Fruit fly (Drosophila melanogaster): ENCODE results near the gene CG17343.

CG17343 gene

DNA sequence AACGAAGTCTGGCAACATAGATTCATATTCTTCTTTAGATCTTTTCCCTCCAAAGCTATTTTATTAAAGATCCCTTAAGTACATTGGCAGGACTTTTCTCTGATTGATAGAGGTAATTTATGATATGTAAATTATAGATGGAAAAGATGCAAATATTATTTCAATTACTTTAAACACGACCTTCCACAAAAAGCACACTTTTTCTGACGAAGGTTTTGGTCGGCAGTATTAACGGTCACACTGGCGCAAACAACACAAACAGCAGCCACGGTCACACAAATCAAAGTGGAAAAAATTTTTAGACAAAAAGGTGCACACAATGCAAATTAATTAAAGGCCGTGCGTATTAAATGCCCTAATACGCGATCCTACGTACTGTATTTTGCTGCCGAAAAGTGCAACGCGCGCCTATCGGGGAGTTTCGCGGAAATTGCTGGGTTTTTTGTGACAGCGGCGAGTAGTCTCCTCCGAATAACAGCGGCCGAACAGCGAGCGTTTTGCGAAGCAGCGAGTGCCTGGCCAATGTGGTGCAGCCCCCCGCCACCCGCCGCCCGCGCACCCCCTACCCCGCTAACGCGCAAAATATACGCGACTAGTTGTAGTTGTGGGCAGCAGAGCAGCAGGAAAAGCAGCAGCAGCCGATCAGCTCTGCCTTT, 10.7 kb upstream of the CG17343 start, which contains the start of gene CG10492 (continued):
- TF ChIP-seq CG4318 (GFP tag; optimal IDR thresholded peaks at IDR 0.05) = no peak
- no peak for TF ChIP-seq Smox (GFP tag; optimal IDR thresholded peaks at IDR 0.05)
- no peak for TF ChIP-seq CG9139 (GFP tag; optimal IDR thresholded peaks at IDR 0.05)
- peak; percentile 32; the same call in 1 of the 3 replicates for TF ChIP-seq CG8119 (GFP tag; IDR thresholded peaks at IDR 0.05)
- no peak for TF ChIP-seq Gug (GFP tag; IDR thresholded peaks at IDR 0.05)
- no peak for TF ChIP-seq Sox102F (GFP tag; optimal IDR thresholded peaks at IDR 0.05)
- no peak for TF ChIP-seq Lpt (GFP tag; optimal IDR thresholded peaks at IDR 0.05)
- no peak for TF ChIP-seq lz (GFP tag; optimal IDR thresholded peaks at IDR 0.05)
- no peak for TF ChIP-seq CG11294 (GFP tag; IDR thresholded peaks at IDR 0.05)
- peak; percentile 48 for TF ChIP-seq Eip78C (GFP tag)
- TF ChIP-seq CG6854 (GFP tag; optimal IDR thresholded peaks at IDR 0.05) = peak; percentile 6
- TF ChIP-seq Eip93F (GFP tag; optimal IDR thresholded peaks at IDR 0.05) = no peak
- no peak for TF ChIP-seq Ets21C (GFP tag; optimal IDR thresholded peaks at IDR 0.05)
- TF ChIP-seq CG6792 (GFP tag; optimal IDR thresholded peaks at IDR 0.05) = no peak
- no peak for TF ChIP-seq fd85E (GFP tag; optimal IDR thresholded peaks at IDR 0.05)
- TF ChIP-seq CG1621 (tag; optimal IDR thresholded peaks at IDR 0.05) = peak; percentile 47
- TF ChIP-seq fd59A (GFP tag; optimal IDR thresholded peaks at IDR 0.05) = no peak
- no peak for TF ChIP-seq dac (GFP tag; optimal IDR thresholded peaks at IDR 0.05)
- TF ChIP-seq esn (GFP tag; optimal IDR thresholded peaks at IDR 0.05) = no peak
- TF ChIP-seq topi (GFP tag; optimal IDR thresholded peaks at IDR 0.05) = no peak
- peak; percentile 28; the same call in 1 of the 2 replicates for TF ChIP-seq CG15336 (GFP tag; IDR thresholded peaks at IDR 0.05)
- TF ChIP-seq CG34406 (GFP tag; optimal IDR thresholded peaks at IDR 0.05) = no peak
- no peak for TF ChIP-seq CG16779 (tag; optimal IDR thresholded peaks at IDR 0.05)
- no peak for TF ChIP-seq CG11762 (GFP tag; optimal IDR thresholded peaks at IDR 0.05; ENCODE audit: insufficient read depth)
- TF ChIP-seq CG6163 (GFP tag; IDR thresholded peaks at IDR 0.05) = no peak

DNA sequence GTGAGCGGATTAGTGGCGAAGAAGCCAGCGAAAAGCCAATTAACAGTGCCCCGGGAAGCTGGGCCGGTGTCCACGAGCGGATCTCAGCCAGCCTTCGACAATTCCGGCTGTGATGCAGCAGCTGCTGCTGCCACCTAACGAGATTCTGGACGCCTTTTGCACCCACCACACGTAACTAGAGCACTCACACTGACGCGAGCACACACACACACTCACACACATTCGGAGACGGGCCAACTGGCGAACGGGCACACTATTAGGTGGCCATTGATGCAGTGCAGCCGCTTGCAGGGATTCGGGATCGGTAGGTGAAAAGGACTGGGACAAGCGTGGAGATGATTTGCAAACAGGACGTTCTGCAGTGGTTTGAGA, 10.2 kb upstream of the CG17343 start:
- TF ChIP-seq CG8119 (GFP tag; IDR thresholded peaks at IDR 0.05) (0 out of 3 replicates have a peak, but pooled peaks have one; percentile 8), CG6163 (GFP tag; IDR thresholded peaks at IDR 0.05) (peak; percentile 5; the same call in 1 of the 3 replicates), pdm3 (GFP tag; optimal IDR thresholded peaks at IDR 0.05) (no peak)

DNA sequence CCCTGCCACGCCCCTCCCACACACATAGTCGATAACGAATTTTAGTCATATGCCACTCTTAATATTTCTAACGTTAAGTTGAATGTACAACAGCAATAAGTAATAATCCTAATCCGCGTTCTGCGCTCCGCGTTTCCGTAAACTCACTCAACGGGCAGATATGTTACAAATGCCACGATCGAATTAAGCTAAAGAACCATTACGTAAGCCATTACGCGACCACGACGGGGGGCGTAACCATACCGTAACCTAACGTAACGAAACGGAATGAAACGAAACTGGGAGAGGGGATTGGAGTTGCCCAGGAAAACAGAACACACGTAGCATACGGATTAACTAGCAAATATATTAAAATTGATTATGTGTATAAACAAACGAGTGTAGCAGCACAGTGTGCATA, 6.9 kb upstream of the CG17343 start:
- TF ChIP-seq CG15336 (GFP tag; IDR thresholded peaks at IDR 0.05) (no peak), spab (GFP tag; optimal IDR thresholded peaks at IDR 0.05) (no peak), Blimp-1 (GFP tag; optimal IDR thresholded peaks at IDR 0.05) (no peak), salr (GFP tag; optimal IDR thresholded peaks at IDR 0.05) (no peak), CG6854 (GFP tag; optimal IDR thresholded peaks at IDR 0.05) (no peak), Eip75B (GFP tag; optimal IDR thresholded peaks at IDR 0.05) (no peak), CG9139 (GFP tag; optimal IDR thresholded peaks at IDR 0.05) (no peak), CG11902 (GFP tag; optimal IDR thresholded peaks at IDR 0.05) (no peak), CG8319 (GFP tag; optimal IDR thresholded peaks at IDR 0.05) (no peak), net (GFP tag; optimal IDR thresholded peaks at IDR 0.05) (no peak), achi (GFP tag; optimal IDR thresholded peaks at IDR 0.05) (no peak), fd59A (GFP tag; optimal IDR thresholded peaks at IDR 0.05) (no peak)

DNA sequence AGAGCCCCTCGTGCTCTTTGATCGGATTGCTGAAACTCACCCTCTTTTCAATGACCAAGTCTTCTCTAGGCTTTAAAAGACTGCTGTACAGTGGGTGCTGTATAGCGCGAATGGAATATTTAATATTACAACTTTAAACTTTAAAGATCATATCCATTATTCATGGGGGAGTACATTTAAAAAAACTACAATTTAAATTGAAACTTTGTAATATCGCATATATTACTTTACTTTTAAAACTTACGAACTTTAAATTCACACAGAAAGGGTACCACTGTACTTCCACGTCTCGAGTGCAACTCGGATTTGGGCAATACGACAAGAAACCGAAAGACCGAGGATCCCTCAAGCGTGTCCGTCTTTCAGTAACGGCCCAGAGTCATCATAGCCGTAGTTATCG, 5.8 kb upstream of the CG17343 start, which contains the start of gene Phlpp:
Gene Phlpp (plus strand): TSS at position 214 of the 400 bp plus-strand sequence.
- TF ChIP-seq Lpt (GFP tag; optimal IDR thresholded peaks at IDR 0.05) (no peak), Ets21C (GFP tag; optimal IDR thresholded peaks at IDR 0.05) (no peak), CG11762 (GFP tag; optimal IDR thresholded peaks at IDR 0.05; ENCODE audit: insufficient read depth) (no peak), svp (GFP tag) (no peak), eg (GFP tag; IDR thresholded peaks at IDR 0.05) (peak; percentile 78), CG6792 (GFP tag; optimal IDR thresholded peaks at IDR 0.05) (no peak), Sox102F (GFP tag; optimal IDR thresholded peaks at IDR 0.05) (no peak), Eip78C (GFP tag) (no peak), Hr4 (GFP tag; optimal IDR thresholded peaks at IDR 0.05) (peak; percentile 72), Eip75B (GFP tag; optimal IDR thresholded peaks at IDR 0.05) (no peak), CG15336 (GFP tag; IDR thresholded peaks at IDR 0.05) (peak; percentile 49), CG7368 (GFP tag; optimal IDR thresholded peaks at IDR 0.05) (no peak), CG6163 (GFP tag; IDR thresholded peaks at IDR 0.05) (peak; percentile 71), lz (GFP tag; optimal IDR thresholded peaks at IDR 0.05) (no peak), dac (GFP tag; optimal IDR thresholded peaks at IDR 0.05) (no peak), Sox14 (GFP tag; optimal IDR thresholded peaks at IDR 0.05) (no peak), Hr39 (GFP tag; optimal IDR thresholded peaks at IDR 0.05) (no peak), CG8119 (GFP tag; IDR thresholded peaks at IDR 0.05) (no peak; the same call in 2 of the 3 replicates), CG31627 (GFP tag; optimal IDR thresholded peaks at IDR 0.05) (no peak), CG3919 (GFP tag; optimal IDR thresholded peaks at IDR 0.05) (no peak), CG8319 (GFP tag; optimal IDR thresholded peaks at IDR 0.05) (no peak), acj6 (GFP tag; optimal IDR thresholded peaks at IDR 0.05) (no peak), ss (GFP tag; optimal IDR thresholded peaks at IDR 0.05) (no peak), CG11902 (GFP tag; optimal IDR thresholded peaks at IDR 0.05) (no peak), CG1621 (tag; optimal IDR thresholded peaks at IDR 0.05) (peak; percentile 16)
